Fruit fly (Drosophila melanogaster) whole organism, embryonic: ENCODE data around the gene CG3408.

Experiments
- BEAF-32 ChIP-seq: fragments of 200-800 bp; sonication (Bioruptor generic); optimal IDR thresholded peaks from 3 replicates; lab custom pipeline; 2017; ENCODE audit warnings: missing biosample characterization, missing genetic modification characterization, mild to moderate bottlenecking, moderate library complexity, missing genetic modification reagents
- CG10543 ChIP-seq: fragments of 200-800 bp; sonication (Bioruptor generic); optimal IDR thresholded peaks from 3 replicates; lab custom pipeline; 2017; ENCODE audit warnings: missing biosample characterization, mild to moderate bottlenecking, missing genetic modification characterization, moderate library complexity
- CG12104 ChIP-seq: fragments of 200-800 bp; sonication (Bioruptor generic); optimal IDR thresholded peaks from 3 replicates; lab custom pipeline; 2016; ENCODE audit warnings: missing biosample characterization, missing genetic modification characterization
- CG13894 ChIP-seq: fragments of 200-800 bp; sonication (Bioruptor generic); optimal IDR thresholded peaks from 3 replicates; lab custom pipeline; 2018; ENCODE audit warnings: missing biosample characterization, mild to moderate bottlenecking, missing genetic modification characterization, moderate library complexity
- CG15601 ChIP-seq: fragments of 200-800 bp; sonication (Bioruptor generic); optimal IDR thresholded peaks from 3 replicates; lab custom pipeline; 2019; ENCODE audit warnings: missing biosample characterization, mild to moderate bottlenecking, missing genetic modification characterization, moderate library complexity
- CG16813 ChIP-seq: fragments of 200-800 bp; sonication (Bioruptor generic); IDR thresholded peaks from 3 replicates; pipeline ENCODE4 v1.3.6; 2022; ENCODE audit warnings: missing biosample characterization, missing genetic modification characterization; ENCODE audit not compliant: partially characterized antibody
- CG31441 ChIP-seq: fragments of 200-800 bp; sonication (Bioruptor generic); IDR thresholded peaks from 2 replicates; pipeline ENCODE4 v1.3.6; 2022; ENCODE audit warnings: missing biosample characterization, missing genetic modification characterization
- CG3163 ChIP-seq: fragments of 200-800 bp; sonication (Bioruptor generic); optimal IDR thresholded peaks from 3 replicates; lab custom pipeline; 2016; ENCODE audit warnings: missing biosample characterization, missing genetic modification characterization
- CG3995 ChIP-seq: fragments of 200-800 bp; sonication (Bioruptor generic); optimal IDR thresholded peaks from 3 replicates; lab custom pipeline; 2016; ENCODE audit warnings: missing biosample characterization, missing genetic modification characterization
- CG4730 ChIP-seq: fragments of 200-800 bp; sonication (Bioruptor generic); IDR thresholded peaks from 2 replicates; pipeline ENCODE4 v1.3.6; 2022; ENCODE audit warnings: missing biosample characterization, missing genetic modification characterization
- CG5245 ChIP-seq: fragments of 200-800 bp; sonication (Bioruptor generic); optimal IDR thresholded peaks from 3 replicates; lab custom pipeline; 2016; ENCODE audit warnings: missing biosample characterization, missing genetic modification characterization
- CG6175 ChIP-seq: fragments of 200-800 bp; sonication (Bioruptor generic); IDR thresholded peaks from 3 replicates; pipeline ENCODE4 v1.3.6; 2022; ENCODE audit warnings: missing biosample characterization, missing genetic modification characterization
- CG7357 ChIP-seq: fragments of 200-800 bp; sonication (Bioruptor generic); IDR thresholded peaks from 3 replicates; pipeline ENCODE4 v1.3.6; 2022; ENCODE audit warnings: missing biosample characterization, missing genetic modification characterization
- CG7372 ChIP-seq: fragments of 200-800 bp; sonication (Bioruptor generic); IDR thresholded peaks from 2 replicates; pipeline ENCODE4 v1.3.6; 2022; ENCODE audit warnings: missing biosample characterization, missing genetic modification characterization
- CG8765 ChIP-seq: fragments of 200-800 bp; sonication (Bioruptor generic); IDR thresholded peaks from 2 replicates; pipeline ENCODE4 v1.3.6; 2022; ENCODE audit warnings: missing biosample characterization, missing genetic modification characterization
- CG8924 ChIP-seq: fragments of 200-800 bp; optimal IDR thresholded peaks from 3 replicates; lab custom pipeline; 2019; ENCODE audit warnings: missing biosample characterization, mild to moderate bottlenecking, missing genetic modification characterization, moderate library complexity
- CG9876 ChIP-seq: fragments of 200-800 bp; sonication (Bioruptor generic); optimal IDR thresholded peaks from 2 replicates; lab custom pipeline; 2016; ENCODE audit warnings: missing biosample characterization, missing genetic modification characterization
- D19A ChIP-seq: fragments of 200-800 bp; optimal IDR thresholded peaks from 3 replicates; lab custom pipeline; 2019; ENCODE audit warnings: missing biosample characterization, mild to moderate bottlenecking, missing genetic modification characterization, moderate library complexity
- Dip2 ChIP-seq: fragments of 200-800 bp; sonication (Bioruptor generic); IDR thresholded peaks from 2 replicates; pipeline ENCODE4 v1.3.6; 2022; ENCODE audit warnings: missing biosample characterization, missing genetic modification characterization
- Eip74EF ChIP-seq, 2 experiments: fragments of 200-800 bp in 1 of 2; fragments of >200 bp in 1 of 2; sonication (Bioruptor generic) in 1 of 2; optimal IDR thresholded peaks; 2 replicates each; lab custom pipeline; 2017 to 2019; ENCODE audit warnings: missing biosample characterization in 2 of 2, missing genetic modification characterization in 2 of 2, mild to moderate bottlenecking in 1 of 2, moderate library complexity in 1 of 2
- Hr39 ChIP-seq: fragments of >200 bp; optimal IDR thresholded peaks from 2 replicates; lab custom pipeline; 2017
- Med ChIP-seq: fragments of 200-800 bp; sonication (Bioruptor generic); peaks from one replicate; lab custom pipeline; 2016; ENCODE audit warnings: missing biosample characterization, missing genetic modification characterization, mild to moderate bottlenecking, inconsistent platforms, moderate library complexity
- Nf-YC ChIP-seq: fragments of 200-800 bp; optimal IDR thresholded peaks from 3 replicates; lab custom pipeline; 2019; ENCODE audit warnings: missing biosample characterization, mild to moderate bottlenecking, missing genetic modification characterization, moderate library complexity
- Side ChIP-seq: fragments of 200-800 bp; sonication (Bioruptor generic); optimal IDR thresholded peaks from 2 replicates; lab custom pipeline; 2016; ENCODE audit warnings: missing biosample characterization, missing genetic modification characterization
- Trl ChIP-seq, 3 experiments: fragments of >200 bp in 2 of 3; fragments of 200-800 bp in 1 of 3; sonication (Bioruptor generic) in 1 of 3; optimal IDR thresholded peaks; 2 replicates in 1 of 3; 3 replicates in 2 of 3; lab custom pipeline; 2016 to 2017; ENCODE audit warnings: missing biosample characterization in 1 of 3, missing genetic modification characterization in 1 of 3
- ab ChIP-seq: fragments of 200-800 bp; sonication (Bioruptor generic); optimal IDR thresholded peaks from 2 replicates; lab custom pipeline; 2016; ENCODE audit warnings: missing biosample characterization, missing genetic modification characterization
- al ChIP-seq: fragments of 200-800 bp; sonication (Bioruptor generic); IDR thresholded peaks from 2 replicates; pipeline ENCODE4 v1.3.6; 2022; ENCODE audit warnings: missing biosample characterization, missing genetic modification characterization
- chinmo ChIP-seq: fragments of 200-800 bp; sonication (Bioruptor generic); IDR thresholded peaks from 4 replicates; pipeline ENCODE4 v1.3.6; 2022; ENCODE audit warnings: missing biosample characterization, missing genetic modification characterization; ENCODE audit not compliant: partially characterized antibody
- cwo ChIP-seq: fragments of 200-800 bp; sonication (Bioruptor generic); optimal IDR thresholded peaks from 3 replicates; lab custom pipeline; 2017; ENCODE audit warnings: missing biosample characterization, missing genetic modification characterization, mild to moderate bottlenecking, moderate library complexity, missing genetic modification reagents
- exex ChIP-seq: fragments of 200-800 bp; sonication (Bioruptor generic); optimal IDR thresholded peaks from 4 replicates; lab custom pipeline; 2018; ENCODE audit warnings: missing biosample characterization, mild to moderate bottlenecking, missing genetic modification characterization, moderate library complexity
- grn ChIP-seq: fragments of 200-800 bp; sonication (Bioruptor generic); optimal IDR thresholded peaks from 3 replicates; lab custom pipeline; 2017; ENCODE audit warnings: missing biosample characterization, missing genetic modification characterization
- gsb-n ChIP-seq: fragments of 200-800 bp; sonication (Bioruptor generic); optimal IDR thresholded peaks from 3 replicates; lab custom pipeline; 2018; ENCODE audit warnings: missing biosample characterization, mild to moderate bottlenecking, missing genetic modification characterization
- kah ChIP-seq: fragments of 200-800 bp; sonication (Bioruptor generic); optimal IDR thresholded peaks from 2 replicates; lab custom pipeline; 2018; ENCODE audit warnings: missing biosample characterization, mild to moderate bottlenecking, missing genetic modification characterization
- knrl ChIP-seq: fragments of 200-800 bp; sonication (Bioruptor generic); IDR thresholded peaks from 3 replicates; pipeline ENCODE4 v1.3.6; 2022; ENCODE audit warnings: missing biosample characterization, missing genetic modification characterization; ENCODE audit not compliant: partially characterized antibody
- mirr ChIP-seq: fragments of 200-800 bp; sonication (Bioruptor generic); optimal IDR thresholded peaks from 3 replicates; lab custom pipeline; 2018; ENCODE audit warnings: missing biosample characterization, mild to moderate bottlenecking, missing genetic modification characterization
- nerfin-1 ChIP-seq: fragments of 200-800 bp; sonication (Bioruptor generic); optimal IDR thresholded peaks from 3 replicates; lab custom pipeline; 2019; ENCODE audit warnings: missing biosample characterization, mild to moderate bottlenecking, missing genetic modification characterization, moderate library complexity
- odd ChIP-seq: fragments of 200-800 bp; sonication (Bioruptor generic); optimal IDR thresholded peaks from 2 replicates; lab custom pipeline; 2017; ENCODE audit warnings: missing biosample characterization, mild to moderate bottlenecking, missing genetic modification characterization
- pita ChIP-seq: fragments of 200-800 bp; sonication (Bioruptor generic); optimal IDR thresholded peaks from 2 replicates; lab custom pipeline; 2017; ENCODE audit warnings: missing biosample characterization, mild to moderate bottlenecking, missing genetic modification characterization
- row ChIP-seq: fragments of 200-800 bp; sonication (Bioruptor generic); IDR thresholded peaks from 3 replicates; pipeline ENCODE4 v1.3.6; 2022; ENCODE audit warnings: missing biosample characterization, missing genetic modification characterization
- scrt ChIP-seq: fragments of 200-800 bp; sonication (Bioruptor generic); optimal IDR thresholded peaks from 2 replicates; lab custom pipeline; 2018; ENCODE audit warnings: missing biosample characterization, mild to moderate bottlenecking, missing genetic modification characterization, moderate library complexity
- sd ChIP-seq: fragments of 200-800 bp; sonication (Bioruptor generic); optimal IDR thresholded peaks from 3 replicates; lab custom pipeline; 2018; ENCODE audit warnings: missing biosample characterization, mild to moderate bottlenecking, missing genetic modification characterization, moderate library complexity
- sens ChIP-seq: fragments of 200-800 bp; sonication (Bioruptor generic); peaks from one replicate; lab custom pipeline; 2016; ENCODE audit warnings: missing biosample characterization, missing genetic modification characterization
- slbo ChIP-seq: fragments of 200-800 bp; sonication (Bioruptor generic); IDR thresholded peaks from 2 replicates; pipeline ENCODE4 v1.3.6; 2022; ENCODE audit warnings: missing biosample characterization, missing genetic modification characterization
- sqz ChIP-seq: fragments of 200-800 bp; sonication (Bioruptor generic); optimal IDR thresholded peaks from 3 replicates; lab custom pipeline; 2018; ENCODE audit warnings: missing biosample characterization, mild to moderate bottlenecking, missing genetic modification characterization
- sug ChIP-seq: fragments of 200-800 bp; optimal IDR thresholded peaks from 2 replicates; lab custom pipeline; 2019; ENCODE audit warnings: missing biosample characterization, mild to moderate bottlenecking, missing genetic modification characterization, moderate library complexity
- tin ChIP-seq: fragments of 200-800 bp; sonication (Bioruptor generic); optimal IDR thresholded peaks from 3 replicates; lab custom pipeline; 2016; ENCODE audit warnings: missing biosample characterization, missing genetic modification characterization
- unc-4 ChIP-seq: fragments of 200-800 bp; sonication (Bioruptor generic); IDR thresholded peaks from 2 replicates; pipeline ENCODE4 v1.3.6; 2022; ENCODE audit warnings: missing biosample characterization, missing genetic modification characterization; ENCODE audit not compliant: partially characterized antibody
- zfh1 ChIP-seq: fragments of 200-800 bp; sonication (Bioruptor generic); IDR thresholded peaks from 3 replicates; pipeline ENCODE4 v1.3.6; 2022; ENCODE audit warnings: missing biosample characterization, missing genetic modification characterization

Gene CG3408

dm6 chr3L:9501298-9501697 is 8.1 kb downstream of the CG3408 start:
- TF ChIP-seq CG12104 (no peak), kah (GFP tag; lab: Kevin White, UChicago) (peak; percentile 62), sqz (GFP tag; lab: Kevin White, UChicago) (peak; percentile 59), row (no peak), sens (GFP tag; lab: Kevin White, UChicago) (peak; percentile 18), unc-4 (no peak), al (no peak), Side (GFP tag; lab: Kevin White, UChicago) (no peak), nerfin-1 (peak; percentile 68), CG3163 (GFP tag; lab: Kevin White, UChicago) (peak; percentile 74), scrt (GFP tag; lab: Kevin White, UChicago) (peak; percentile 60), Trl (optimal IDR thresholded peaks at IDR 0.05; lab: Kevin White, UChicago) (peak in 1 of 2 experiments; percentile 22), Trl (GFP tag; optimal IDR thresholded peaks at IDR 0.05; lab: Kevin White, UChicago) (no peak), CG7372 (no peak), BEAF-32 (GFP tag; lab: Kevin White, UChicago) (no peak)

- TF ChIP-seq Nf-YC (tag; lab: Kevin White, UChicago) (no peak), sqz (GFP tag; lab: Kevin White, UChicago) (no peak), CG16813 (GFP tag; lab: Robert Waterston, UW) (no peak), ab (GFP tag; lab: Kevin White, UChicago) (no peak), CG3995 (GFP tag; lab: Kevin White, UChicago) (no peak), CG7357 (GFP tag; lab: Robert Waterston, UW) (no peak), odd (GFP tag; lab: Kevin White, UChicago) (no peak), CG10543 (GFP tag; lab: Kevin White, UChicago) (peak; percentile 31), CG31441 (no peak), sug (tag; lab: Kevin White, UChicago) (peak; percentile 44), Eip74EF (GFP tag; optimal IDR thresholded peaks at IDR 0.05; lab: Kevin White, UChicago) (no peak), tin (GFP tag; lab: Kevin White, UChicago) (no peak), knrl (GFP tag; lab: Robert Waterston, UW) (no peak), mirr (GFP tag; lab: Kevin White, UChicago) (peak; percentile 69), CG8765 (GFP tag; lab: Robert Waterston, UW) (no peak), CG4730 (no peak), CG9876 (GFP tag; lab: Kevin White, UChicago) (no peak), pita (no peak), slbo (GFP tag; lab: Robert Waterston, UW) (no peak), Dip2 (GFP tag; lab: Robert Waterston, UW) (no peak), Med (GFP tag; lab: Kevin White, UChicago) (peak; percentile 38), Hr39 (no peak), gsb-n (tag; lab: Kevin White, UChicago) (no peak), chinmo (0 out of 4 replicates have a peak, but pooled peaks have one; percentile 18), CG15601 (tag; lab: Kevin White, UChicago) (no peak), CG8924 (tag; lab: Kevin White, UChicago) (no peak), exex (tag; lab: Kevin White, UChicago) (peak; percentile 58), CG13894 (tag; lab: Kevin White, UChicago) (peak; percentile 11), cwo (peak; percentile 43), sd (peak; percentile 50), CG5245 (GFP tag; lab: Kevin White, UChicago) (no peak), CG6175 (GFP tag; lab: Robert Waterston, UW) (no peak), grn (GFP tag; lab: Kevin White, UChicago) (peak; percentile 39), zfh1 (no peak), D19A (tag; lab: Kevin White, UChicago) (no peak)
Observed at dm6 chr3L:9499919-9500807, 9.2 kb downstream of the CG3408 start.
